Fruit fly (Drosophila melanogaster): ENCODE data around the gene CG34124.

CG34124 gene

DNA sequence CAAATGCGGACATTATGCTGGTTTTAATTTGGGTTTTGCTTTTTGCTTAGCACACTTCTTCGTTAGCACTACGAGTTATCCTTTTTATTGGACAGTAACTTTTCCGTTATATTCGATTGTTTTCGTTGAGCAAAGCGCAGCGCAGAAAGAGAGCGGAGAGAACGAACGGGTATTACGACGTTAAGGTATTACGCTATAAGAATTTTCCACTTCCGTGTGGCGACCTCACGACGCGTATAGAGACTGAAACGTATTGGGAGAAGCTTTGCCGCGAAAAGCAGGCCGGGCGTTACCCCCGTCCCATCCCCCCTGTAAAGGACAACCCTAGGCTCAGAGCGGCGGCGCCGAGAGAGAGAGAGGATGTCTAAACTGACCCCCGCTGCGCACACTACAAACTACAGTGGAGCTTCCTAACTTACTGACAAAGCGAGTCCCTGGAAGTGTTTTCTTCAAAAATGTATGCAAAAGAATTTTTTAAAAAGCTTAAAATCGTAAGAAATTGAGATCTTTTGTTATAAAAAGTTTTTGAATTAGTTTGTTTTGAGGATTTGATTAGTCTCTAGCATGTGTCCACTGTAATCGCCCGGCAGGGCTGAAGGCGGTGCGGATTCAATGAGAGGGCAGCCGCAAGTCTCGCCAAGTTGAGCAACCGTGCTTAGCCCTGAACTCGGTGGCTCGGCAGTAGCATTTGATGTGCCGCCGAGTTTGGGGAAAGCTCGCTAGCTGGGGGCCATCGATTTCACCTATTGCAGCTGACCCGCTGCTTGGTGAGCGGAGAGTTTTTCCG, 46.7 kb downstream of the CG34124 start (continued):
- TF ChIP-seq peb (GFP tag; IDR thresholded peaks at IDR 0.05) = peak; percentile 94
- peak; percentile 85 for TF ChIP-seq CG11560 (tag; IDR thresholded peaks at IDR 0.05)
- TF ChIP-seq CG5245 (GFP tag; optimal IDR thresholded peaks at IDR 0.05) = peak; percentile 91
- peak; percentile 94 for TF ChIP-seq CG6272 (GFP tag; IDR thresholded peaks at IDR 0.05)
- TF ChIP-seq lola (GFP tag; optimal IDR thresholded peaks at IDR 0.05) = peak in 1 of 3 experiments; percentile 80
- TF ChIP-seq CG15601 (tag; optimal IDR thresholded peaks at IDR 0.05) = peak; percentile 88
- peak; percentile 94 for TF ChIP-seq ase (GFP tag; IDR thresholded peaks at IDR 0.05)
- peak; percentile 83 for TF ChIP-seq dati (GFP tag; IDR thresholded peaks at IDR 0.05)
- TF ChIP-seq lmd (GFP tag; IDR thresholded peaks at IDR 0.05) = peak; percentile 96
- TF ChIP-seq CG17802 (tag; optimal IDR thresholded peaks at IDR 0.05) = peak; percentile 72
- TF ChIP-seq gce (GFP tag; IDR thresholded peaks at IDR 0.05) = peak; percentile 95
- peak; percentile 67 for TF ChIP-seq Lhr (GFP tag; optimal IDR thresholded peaks at IDR 0.05)
- peak; percentile 96 for TF ChIP-seq so (GFP tag; IDR thresholded peaks at IDR 0.05)
- peak; percentile 96 for TF ChIP-seq CG15269 (tag; optimal IDR thresholded peaks at IDR 0.05)
- peak; percentile 93 for TF ChIP-seq CG9727 (GFP tag; optimal IDR thresholded peaks at IDR 0.05)
- TF ChIP-seq bsh (GFP tag; optimal IDR thresholded peaks at IDR 0.05) = peak; percentile 61 to 95
- peak; percentile 80 for TF ChIP-seq CG13123 (GFP tag; optimal IDR thresholded peaks at IDR 0.05)
- TF ChIP-seq mirr (GFP tag; optimal IDR thresholded peaks at IDR 0.05) = peak; percentile 84
- TF ChIP-seq CG34376 (GFP tag; optimal IDR thresholded peaks at IDR 0.05) = peak; percentile 97
- peak; percentile 40 for TF ChIP-seq CG9797 (GFP tag; optimal IDR thresholded peaks at IDR 0.05)
- TF ChIP-seq Dek (tag; optimal IDR thresholded peaks at IDR 0.05) = peak; percentile 96
- TF ChIP-seq CG12744 (GFP tag; optimal IDR thresholded peaks at IDR 0.05) = peak; percentile 95
- TF ChIP-seq yki (optimal IDR thresholded peaks at IDR 0.05) = no peak
- TF ChIP-seq Hsf (GFP tag; optimal IDR thresholded peaks at IDR 0.05) = peak; percentile 95
- TF ChIP-seq schlank (tag; optimal IDR thresholded peaks at IDR 0.05) = peak; percentile 94
- TF ChIP-seq stc (GFP tag; IDR thresholded peaks at IDR 0.05) = peak; percentile 95
- TF ChIP-seq CG11247 (GFP tag; IDR thresholded peaks at IDR 0.05) = peak; percentile 96
- peak; percentile 59 for TF ChIP-seq Neu2 (GFP tag; optimal IDR thresholded peaks at IDR 0.05; ENCODE audit: borderline replicate concordance)
- peak; percentile 89 for TF ChIP-seq D19A (tag; optimal IDR thresholded peaks at IDR 0.05)
- peak; percentile 93 for TF ChIP-seq CG16779 (GFP tag; IDR thresholded peaks at IDR 0.05)
- TF ChIP-seq Dad (GFP tag; optimal IDR thresholded peaks at IDR 0.05) = peak; percentile 94
- TF ChIP-seq CG4404 (GFP tag; IDR thresholded peaks at IDR 0.05) = peak; percentile 93
- TF ChIP-seq Awh (GFP tag; IDR thresholded peaks at IDR 0.05) = peak; percentile 96
- TF ChIP-seq fu2 (GFP tag; optimal IDR thresholded peaks at IDR 0.05) = peak; percentile 95
- TF ChIP-seq BEAF-32 (GFP tag; optimal IDR thresholded peaks at IDR 0.05) = peak; percentile 6
- peak; percentile 93 for TF ChIP-seq H2.0 (GFP tag; IDR thresholded peaks at IDR 0.05)
- peak; percentile 76 for TF ChIP-seq CG6654 (GFP tag; optimal IDR thresholded peaks at IDR 0.05)
- TF ChIP-seq Gug (GFP tag; IDR thresholded peaks at IDR 0.05) = peak; percentile 97
- TF ChIP-seq Med (GFP tag) = peak; percentile 99
- TF ChIP-seq CG12104 (GFP tag; optimal IDR thresholded peaks at IDR 0.05) = peak; percentile 89
- peak; percentile 89 for TF ChIP-seq Bdp1 (GFP tag; optimal IDR thresholded peaks at IDR 0.05)
- TF ChIP-seq CG31388 (GFP tag; optimal IDR thresholded peaks at IDR 0.05) = peak; percentile 79
- peak; percentile 94 for TF ChIP-seq oc (tag; optimal IDR thresholded peaks at IDR 0.05)
- TF ChIP-seq Bteb2 (GFP tag; optimal IDR thresholded peaks at IDR 0.05) = peak; percentile 95
- peak; percentile 83 for TF ChIP-seq NC2α (GFP tag; optimal IDR thresholded peaks at IDR 0.05)
- no peak for TF ChIP-seq Bgb (GFP tag; IDR thresholded peaks at IDR 0.05; ENCODE audit: partially characterized antibody)
- TF ChIP-seq mam (GFP tag; optimal IDR thresholded peaks at IDR 0.05) = peak; percentile 98
- no peak for TF ChIP-seq hb (GFP tag; IDR thresholded peaks at IDR 0.05; ENCODE audit: partially characterized antibody)
- peak; percentile 95 for TF ChIP-seq zfh2 (GFP tag; optimal IDR thresholded peaks at IDR 0.05)
- peak; percentile 93 for TF ChIP-seq ttk (GFP tag; IDR thresholded peaks at IDR 0.05)

All from whole organism, embryonic.